Worm (Caenorhabditis elegans): ENCODE data around the gene gcc-1.

gcc-1 gene

DNA sequence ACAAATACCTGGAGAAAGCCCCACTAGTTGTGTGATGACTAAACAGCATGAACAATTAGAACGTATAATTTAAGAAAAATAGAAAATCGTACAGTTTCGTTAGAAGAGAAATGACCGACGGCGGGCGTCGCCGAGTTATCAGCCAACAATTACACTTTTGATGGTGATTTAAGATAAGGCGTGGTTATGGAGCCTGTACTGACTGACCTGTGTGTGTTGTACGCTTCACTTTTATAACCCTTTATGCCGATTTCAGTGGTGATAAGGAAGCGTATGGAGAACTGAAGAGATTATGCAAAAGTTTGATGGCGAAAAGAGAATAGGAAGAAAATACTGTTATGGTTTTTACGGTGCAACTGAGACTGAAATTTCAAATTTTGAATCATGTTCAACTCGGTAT, 6.6 kb upstream of the gcc-1 start:
- TF ChIP-seq unc-62 (GFP tag; optimal IDR thresholded peaks at IDR 0.05 in 1 of 2): peak in 1 of 2 experiments; percentile 69
- no peak for TF ChIP-seq unc-62 (tag; optimal IDR thresholded peaks at IDR 0.05)
- TF ChIP-seq nhr-48 (tag; optimal IDR thresholded peaks at IDR 0.05): peak; percentile 48
- TF ChIP-seq hif-1 (tag; optimal IDR thresholded peaks at IDR 0.05): no peak
- TF ChIP-seq dmd-6 (GFP tag; IDR thresholded peaks at IDR 0.05): peak; percentile 91
- no peak for TF ChIP-seq dmd-8 (GFP tag; IDR thresholded peaks at IDR 0.05)
- TF ChIP-seq arid-1 (GFP tag; conservative IDR thresholded peaks at IDR 0.05): no peak; the same call in 1 of the 2 replicates
- 0 out of 2 replicates have a peak, but pooled peaks have one; percentile 44 for TF ChIP-seq tra-1 (GFP tag; IDR thresholded peaks at IDR 0.05)
- TF ChIP-seq ztf-11 (tag; optimal IDR thresholded peaks at IDR 0.05): no peak
- TF ChIP-seq mes-2 (tag; optimal IDR thresholded peaks at IDR 0.05; ENCODE audit: poor library complexity, severe bottlenecking): peak; percentile 20
- TF ChIP-seq set-16 (GFP tag; IDR thresholded peaks at IDR 0.05): no peak
- TF ChIP-seq nhr-41 (GFP tag; IDR thresholded peaks at IDR 0.05): peak; percentile 68
- peak in 1 of 2 experiments; percentile 31 for TF ChIP-seq daf-16 (GFP tag; optimal IDR thresholded peaks at IDR 0.05)
- peak; percentile 84 for TF ChIP-seq daf-16 (tag; optimal IDR thresholded peaks at IDR 0.05)
- TF ChIP-seq unc-39 (tag; optimal IDR thresholded peaks at IDR 0.05): no peak
- TF ChIP-seq lin-38 (GFP tag; IDR thresholded peaks at IDR 0.05): no peak
- TF ChIP-seq dmd-9 (GFP tag; IDR thresholded peaks at IDR 0.05): no peak
- peak; percentile 11 for TF ChIP-seq mep-1 (tag; optimal IDR thresholded peaks at IDR 0.05)
- peak; percentile 97 for TF ChIP-seq php-3 (GFP tag; IDR thresholded peaks at IDR 0.05)
- TF ChIP-seq nhr-77 (tag; optimal IDR thresholded peaks at IDR 0.05): peak; percentile 79
- TF ChIP-seq T26A8.4 (GFP tag; IDR thresholded peaks at IDR 0.05): 0 out of 2 replicates have a peak, but pooled peaks have one; percentile 33
- TF ChIP-seq mxl-3 (GFP tag; optimal IDR thresholded peaks at IDR 0.05): peak; percentile 31
- peak; percentile 16 for TF ChIP-seq hlh-30 (tag; optimal IDR thresholded peaks at IDR 0.05; ENCODE audit: insufficient read depth)
- TF ChIP-seq dve-1 (tag; optimal IDR thresholded peaks at IDR 0.05; ENCODE audit: insufficient read depth): peak; percentile 86
- TF ChIP-seq ztf-7 (tag; optimal IDR thresholded peaks at IDR 0.05): peak; percentile 8
- no peak for TF ChIP-seq vab-7 (GFP tag; IDR thresholded peaks at IDR 0.05)
- no peak for TF ChIP-seq lin-39 (tag; optimal IDR thresholded peaks at IDR 0.05)
- 0 out of 2 replicates have a peak, but pooled peaks have one; percentile 22 for TF ChIP-seq saeg-2 (GFP tag; IDR thresholded peaks at IDR 0.05)
- no peak for TF ChIP-seq lin-29 (GFP tag; IDR thresholded peaks at IDR 0.05)
- peak; percentile 98 for TF ChIP-seq pqm-1 (tag; optimal IDR thresholded peaks at IDR 0.05)
- TF ChIP-seq ceh-62 (tag; optimal IDR thresholded peaks at IDR 0.05): no peak
- TF ChIP-seq hlh-11 (tag; optimal IDR thresholded peaks at IDR 0.05): peak; percentile 87
- peak; percentile 92 for TF ChIP-seq nhr-28 (tag; optimal IDR thresholded peaks at IDR 0.05)
- TF ChIP-seq nhr-102 (tag; optimal IDR thresholded peaks at IDR 0.05): peak; percentile 62
- peak; percentile 47; the same call in 1 of the 2 replicates for TF ChIP-seq lin-1 (GFP tag; IDR thresholded peaks at IDR 0.05)
- TF ChIP-seq zfp-2 (tag; optimal IDR thresholded peaks at IDR 0.05): no peak
- TF ChIP-seq nhr-11 (tag; optimal IDR thresholded peaks at IDR 0.05): no peak

DNA sequence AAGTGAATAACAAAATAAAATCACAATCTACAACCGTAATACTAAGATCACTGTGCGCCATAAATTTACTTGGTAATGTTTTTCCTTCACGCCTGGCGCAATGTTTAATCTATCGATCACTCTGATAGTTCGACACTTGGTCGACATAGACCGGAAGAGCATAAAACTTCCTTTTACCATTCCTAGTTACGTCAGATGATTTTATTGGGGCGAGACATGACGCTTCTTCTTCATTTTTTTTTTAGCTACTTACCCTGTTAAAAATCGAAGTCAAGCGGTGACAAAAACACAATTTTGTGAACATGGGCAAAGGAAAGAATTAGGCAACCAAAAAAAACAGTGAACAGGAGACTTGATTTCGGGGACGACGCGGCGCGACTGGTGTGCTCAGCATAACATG, 5.2 kb upstream of the gcc-1 start:
- no peak for TF ChIP-seq snpc-1.2 (GFP tag; IDR thresholded peaks at IDR 0.05)
- TF ChIP-seq tag-97 (GFP tag; IDR thresholded peaks at IDR 0.05): no peak
- no peak for TF ChIP-seq unc-39 (tag; optimal IDR thresholded peaks at IDR 0.05)
- TF ChIP-seq ztf-11 (tag; optimal IDR thresholded peaks at IDR 0.05): no peak
- TF ChIP-seq lir-3 (tag; optimal IDR thresholded peaks at IDR 0.05): no peak
- TF ChIP-seq php-3 (GFP tag; IDR thresholded peaks at IDR 0.05): peak; percentile 34; the same call in 1 of the 2 replicates
- TF ChIP-seq dmd-6 (GFP tag; IDR thresholded peaks at IDR 0.05): 0 out of 2 replicates have a peak, but pooled peaks have one; percentile 16
- no peak for TF ChIP-seq hlh-11 (tag; optimal IDR thresholded peaks at IDR 0.05)
- TF ChIP-seq F26F4.8 (GFP tag; conservative IDR thresholded peaks at IDR 0.05): no peak
- no peak for TF ChIP-seq nhr-11 (tag; optimal IDR thresholded peaks at IDR 0.05)
- no peak for TF ChIP-seq Y75B8A.6 (GFP tag; IDR thresholded peaks at IDR 0.05)
- TF ChIP-seq daf-16 (GFP tag; optimal IDR thresholded peaks at IDR 0.05): no peak
- TF ChIP-seq daf-16 (tag; optimal IDR thresholded peaks at IDR 0.05): peak; percentile 4
- no peak for TF ChIP-seq duxl-1 (tag; optimal IDR thresholded peaks at IDR 0.05; ENCODE audit: poor library complexity)
- TF ChIP-seq mep-1 (tag; optimal IDR thresholded peaks at IDR 0.05): no peak
- no peak for TF ChIP-seq spr-1 (tag; optimal IDR thresholded peaks at IDR 0.05)
- TF ChIP-seq ceh-32 (tag; optimal IDR thresholded peaks at IDR 0.05; ENCODE audit: poor library complexity): no peak
- peak; percentile 31 for TF ChIP-seq aha-1 (tag)
- no peak for TF ChIP-seq mxl-3 (GFP tag; optimal IDR thresholded peaks at IDR 0.05)
- no peak for TF ChIP-seq T26A8.4 (GFP tag; IDR thresholded peaks at IDR 0.05)
- no peak for TF ChIP-seq nhr-237 (tag; optimal IDR thresholded peaks at IDR 0.05)
- no peak for TF ChIP-seq T20F7.1 (GFP tag; optimal IDR thresholded peaks at IDR 0.05)
- TF ChIP-seq ceh-82 (tag; optimal IDR thresholded peaks at IDR 0.05): no peak
- no peak for TF ChIP-seq F49E8.2 (tag; optimal IDR thresholded peaks at IDR 0.05; ENCODE audit: borderline replicate concordance)
- TF ChIP-seq nhr-10 (tag; optimal IDR thresholded peaks at IDR 0.05): no peak

Data from whole organism, L4 larva.